Worm (Caenorhabditis elegans): ENCODE results near the gene C09B9.7.
A peak's percentile ranks its signal among the peaks of the same experiment; 100 is the strongest.

ce11 chrIV:5086243-5086960, 25.5 kb upstream of the C09B9.7 start:
- TF ChIP-seq lin-13 (GFP tag; optimal IDR thresholded peaks at IDR 0.05) (no peak), unc-39 (tag; optimal IDR thresholded peaks at IDR 0.05) (no peak), T26A8.4 (GFP tag; IDR thresholded peaks at IDR 0.05) (0 out of 2 replicates have a peak, but pooled peaks have one; percentile 39), pqm-1 (tag; optimal IDR thresholded peaks at IDR 0.05) (no peak), nhr-111 (GFP tag; optimal IDR thresholded peaks at IDR 0.05) (no peak), egl-27 (tag; optimal IDR thresholded peaks at IDR 0.05) (no peak), ceh-28 (tag; optimal IDR thresholded peaks at IDR 0.05) (no peak)
